Worm (Caenorhabditis elegans) whole organism, L4 larva: ENCODE results near the gene R160.4.

Experiments used
- F10B5.3 ChIP-seq: sonication (generic microtip); optimal IDR thresholded peaks from 2 replicates; lab custom pipeline; 2016; ENCODE audit warnings: mild to moderate bottlenecking, missing genetic modification characterization, missing compliant biosample characterization
- F26F4.8 ChIP-seq: fragments of 200-800 bp; sonication (Bioruptor generic); conservative IDR thresholded peaks from 2 replicates; pipeline ENCODE4 v1.3.6; 2022; ENCODE audit warnings: missing genetic modification characterization, missing compliant biosample characterization
- F37D6.2 ChIP-seq: sonication (generic microtip); optimal IDR thresholded peaks from 2 replicates; lab custom pipeline; 2016; ENCODE audit warnings: mild to moderate bottlenecking, missing genetic modification characterization, missing compliant biosample characterization
- F49E8.2 ChIP-seq: sonication (generic microtip); optimal IDR thresholded peaks from 2 replicates; lab custom pipeline; 2016; ENCODE audit warnings: missing compliant biosample characterization, mild to moderate bottlenecking, missing genetic modification characterization, borderline replicate concordance
- T26A8.4 ChIP-seq: fragments of 200-800 bp; sonication (Bioruptor generic); IDR thresholded peaks from 2 replicates; pipeline ENCODE4 v1.3.6; 2022; ENCODE audit warnings: missing genetic modification characterization, missing compliant biosample characterization
- Y75B8A.6 ChIP-seq: fragments of 200-800 bp; sonication (Bioruptor generic); IDR thresholded peaks from 2 replicates; pipeline ENCODE4 v1.3.6; 2022; ENCODE audit warnings: missing genetic modification reagents, missing genetic modification characterization, missing compliant biosample characterization
- aha-1 ChIP-seq: fragments of 150-350 bp; peaks from one replicate; lab custom pipeline; 2014; ENCODE audit warnings: missing biosample characterization, missing genetic modification characterization
- arid-1 ChIP-seq: fragments of 200-800 bp; sonication (Bioruptor generic); conservative IDR thresholded peaks from 2 replicates; pipeline ENCODE4 v1.3.6; 2022; ENCODE audit warnings: missing genetic modification reagents, missing genetic modification characterization, missing compliant biosample characterization
- cey-2 ChIP-seq: sonication (generic microtip); optimal IDR thresholded peaks from 3 replicates; lab custom pipeline; 2017; ENCODE audit warnings: missing genetic modification characterization, mild to moderate bottlenecking, missing compliant biosample characterization, antibody characterized with exemption, borderline replicate concordance; ENCODE audit not compliant: insufficient read depth
- ctbp-1 ChIP-seq: fragments of 200-800 bp; sonication (Bioruptor generic); IDR thresholded peaks from 2 replicates; pipeline ENCODE4 v1.3.6; 2022; ENCODE audit warnings: missing genetic modification reagents, missing genetic modification characterization, missing compliant biosample characterization
- daf-8 ChIP-seq: fragments of 200-800 bp; sonication (Bioruptor generic); IDR thresholded peaks from 2 replicates; pipeline ENCODE4 v1.3.6; 2022; ENCODE audit warnings: missing genetic modification characterization, missing compliant biosample characterization
- dmd-8 ChIP-seq: fragments of 200-800 bp; sonication (Bioruptor generic); IDR thresholded peaks from 2 replicates; pipeline ENCODE4 v1.3.6; 2022; ENCODE audit warnings: missing genetic modification characterization, missing compliant biosample characterization
- fkh-10 ChIP-seq: fragments of 150-350 bp; optimal IDR thresholded peaks from 2 replicates; lab custom pipeline; 2014; ENCODE audit warnings: missing biosample characterization, missing genetic modification reagents, missing genetic modification characterization
- fos-1 ChIP-seq: fragments of 150-350 bp; optimal IDR thresholded peaks from 2 replicates; lab custom pipeline; 2014; ENCODE audit warnings: missing biosample characterization, missing genetic modification characterization
- hlh-11 ChIP-seq: fragments of 200-800 bp; sonication (Bioruptor generic); optimal IDR thresholded peaks from 2 replicates; lab custom pipeline; 2018; ENCODE audit warnings: mild to moderate bottlenecking, missing genetic modification characterization, missing compliant biosample characterization
- hlh-30 ChIP-seq: sonication (generic microtip); optimal IDR thresholded peaks from 2 replicates; lab custom pipeline; 2017; ENCODE audit warnings: antibody characterized with exemption, mild to moderate bottlenecking, missing genetic modification characterization, missing compliant biosample characterization; ENCODE audit not compliant: insufficient read depth
- lin-13 ChIP-seq: fragments of 150-350 bp; optimal IDR thresholded peaks from 2 replicates; lab custom pipeline; 2014; ENCODE audit warnings: missing biosample characterization, missing genetic modification reagents, missing genetic modification characterization
- lin-38 ChIP-seq: fragments of 200-800 bp; sonication (Bioruptor generic); IDR thresholded peaks from 2 replicates; pipeline ENCODE4 v1.3.6; 2022; ENCODE audit warnings: missing genetic modification reagents, missing genetic modification characterization, missing compliant biosample characterization
- lin-39 ChIP-seq: fragments of 150-350 bp; optimal IDR thresholded peaks from 2 replicates; lab custom pipeline; 2014; ENCODE audit warnings: missing biosample characterization, missing genetic modification reagents, missing genetic modification characterization
- madf-5 ChIP-seq, 2 experiments: fragments of 200-800 bp; sonication (Bioruptor generic); IDR thresholded peaks; 2 replicates each; pipeline ENCODE4 v1.3.6; 2022; ENCODE audit warnings: missing compliant biosample characterization in 2 of 2, missing genetic modification characterization in 2 of 2
- mdl-1 ChIP-seq, 2 experiments: fragments of 150-350 bp in 1 of 2; sonication (generic microtip) in 1 of 2; optimal IDR thresholded peaks; 2 replicates each; lab custom pipeline; 2014 to 2017; ENCODE audit warnings: missing biosample characterization in 2 of 2, missing genetic modification characterization in 2 of 2
- mdt-29 ChIP-seq: fragments of 200-800 bp; sonication (Bioruptor generic); IDR thresholded peaks from 2 replicates; pipeline ENCODE4 v1.3.6; 2022; ENCODE audit warnings: missing genetic modification reagents, missing genetic modification characterization, missing compliant biosample characterization
- mep-1 ChIP-seq: fragments of 150-350 bp; sonication (generic microtip); optimal IDR thresholded peaks from 3 replicates; lab custom pipeline; 2014; ENCODE audit warnings: missing biosample characterization, missing genetic modification characterization
- mes-2 ChIP-seq: sonication (generic microtip); optimal IDR thresholded peaks from 2 replicates; lab custom pipeline; 2016; ENCODE audit warnings: missing genotype, mild to moderate bottlenecking, missing genetic modification characterization, missing compliant biosample characterization; ENCODE audit not compliant: poor library complexity, severe bottlenecking
- nhr-25 ChIP-seq: sonication (generic microtip); optimal IDR thresholded peaks from 2 replicates; lab custom pipeline; 2017; ENCODE audit warnings: missing genetic modification characterization, mild to moderate bottlenecking, missing compliant biosample characterization, antibody characterized with exemption, moderate library complexity, borderline replicate concordance; ENCODE audit not compliant: insufficient read depth
- nhr-28 ChIP-seq: fragments of 150-350 bp; optimal IDR thresholded peaks from 2 replicates; lab custom pipeline; 2014; ENCODE audit warnings: missing biosample characterization, missing genetic modification characterization
- nhr-41 ChIP-seq: fragments of 200-800 bp; sonication (Bioruptor generic); IDR thresholded peaks from 2 replicates; pipeline ENCODE4 v1.3.6; 2022; ENCODE audit warnings: missing genetic modification reagents, missing genetic modification characterization, missing compliant biosample characterization
- pqm-1 ChIP-seq: sonication (generic microtip); optimal IDR thresholded peaks from 2 replicates; lab custom pipeline; 2017; ENCODE audit warnings: missing biosample characterization, missing genetic modification characterization
- set-16 ChIP-seq: fragments of 200-800 bp; sonication (Bioruptor generic); IDR thresholded peaks from 2 replicates; pipeline ENCODE4 v1.3.6; 2022; ENCODE audit warnings: missing genetic modification reagents, missing genetic modification characterization, missing compliant biosample characterization
- snpc-1.2 ChIP-seq: fragments of 200-800 bp; sonication (Bioruptor generic); IDR thresholded peaks from 2 replicates; pipeline ENCODE4 v1.3.6; 2022; ENCODE audit warnings: missing genetic modification reagents, missing genetic modification characterization, missing compliant biosample characterization
- snpc-4 ChIP-seq: fragments of 150-350 bp; optimal IDR thresholded peaks from 2 replicates; lab custom pipeline; 2014; ENCODE audit warnings: missing biosample characterization, missing genetic modification characterization
- spr-1 ChIP-seq: sonication (generic microtip); optimal IDR thresholded peaks from 2 replicates; lab custom pipeline; 2016; ENCODE audit warnings: mild to moderate bottlenecking, missing genetic modification characterization, missing compliant biosample characterization
- unc-130 ChIP-seq: sonication (generic microtip); optimal IDR thresholded peaks from 2 replicates; lab custom pipeline; 2016; ENCODE audit warnings: missing genetic modification reagents, missing genetic modification characterization, missing compliant biosample characterization
- unc-62 ChIP-seq, 3 experiments: fragments of 150-350 bp in 1 of 3; sonication (generic microtip); optimal IDR thresholded peaks in 2 of 3; peaks in 1 of 3; 1 replicate in 1 of 3; 2 replicates in 2 of 3; lab custom pipeline; 2014 to 2017; ENCODE audit warnings: missing biosample characterization in 3 of 3, missing genetic modification characterization in 3 of 3, missing genetic modification reagents in 3 of 3, missing genotype in 1 of 3

R160.4 gene

DNA sequence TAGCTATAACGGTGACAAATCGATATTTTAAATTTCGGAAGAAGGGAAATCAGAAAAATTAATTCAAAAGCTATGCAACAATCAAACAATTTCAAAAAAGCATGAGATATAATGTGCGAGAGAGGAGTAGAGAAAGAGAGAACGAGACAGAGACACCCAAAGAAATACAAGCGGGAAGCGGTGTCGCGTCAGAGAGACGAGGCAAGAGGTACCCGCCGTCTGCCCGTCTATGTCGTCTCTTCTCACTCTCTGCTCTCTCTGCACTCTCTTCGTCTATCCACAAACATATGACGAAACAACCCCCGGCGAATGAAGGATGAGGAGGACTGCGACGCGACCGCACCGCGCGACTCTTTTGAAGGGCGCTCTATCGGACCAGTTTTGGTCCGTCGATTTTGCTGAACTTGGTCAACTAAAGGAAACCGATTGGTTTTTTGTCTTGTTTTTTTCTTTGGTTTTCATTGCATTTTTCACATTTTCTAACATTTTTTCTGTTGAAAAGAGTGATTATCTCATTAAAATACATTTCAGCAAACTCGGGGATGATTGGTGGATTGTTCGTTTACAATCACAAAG lies 20.2 kb upstream of the R160.4 start, which contains the start of gene dpy-23 (continued):
- TF ChIP-seq nhr-41 (GFP tag; lab: Robert Waterston, UW): peak; percentile 49; the same call in 1 of the 2 replicates
- TF ChIP-seq mes-2 (tag; lab: Kevin White, UChicago): peak; percentile 82
- peak; percentile 82 for TF ChIP-seq T26A8.4
- TF ChIP-seq Y75B8A.6: no peak
- TF ChIP-seq mdt-29 (GFP tag; lab: Robert Waterston, UW): 0 out of 2 replicates have a peak, but pooled peaks have one; percentile 41
- TF ChIP-seq F49E8.2 (tag; lab: Kevin White, UChicago): no peak
- peak; percentile 99 for TF ChIP-seq aha-1 (tag; lab: Kevin White, UChicago)
- TF ChIP-seq daf-8 (GFP tag; lab: Robert Waterston, UW): no peak
- TF ChIP-seq fkh-10 (GFP tag; lab: Kevin White, UChicago): peak; percentile 70
- peak; percentile 90 for TF ChIP-seq arid-1 (GFP tag; lab: Robert Waterston, UW)
- TF ChIP-seq cey-2 (tag; lab: Kevin White, UChicago): no peak
- peak; percentile 0 for TF ChIP-seq F10B5.3
- peak; percentile 60 for TF ChIP-seq lin-38 (GFP tag; lab: Robert Waterston, UW)
- no peak for TF ChIP-seq dmd-8 (GFP tag; lab: Robert Waterston, UW)
- TF ChIP-seq mep-1 (tag; lab: Kevin White, UChicago): peak; percentile 97
- TF ChIP-seq madf-5 (GFP tag; IDR thresholded peaks at IDR 0.05; lab: Robert Waterston, UW): no peak
- TF ChIP-seq hlh-11 (tag; lab: Kevin White, UChicago): peak; percentile 98
- peak; percentile 94 for TF ChIP-seq ctbp-1 (GFP tag; lab: Robert Waterston, UW)
- peak; percentile 84 for TF ChIP-seq F37D6.2 (tag; lab: Kevin White, UChicago)
- no peak for TF ChIP-seq unc-130 (GFP tag; lab: Kevin White, UChicago)
- peak; percentile 54 for TF ChIP-seq spr-1 (tag; lab: Kevin White, UChicago)
- no peak for TF ChIP-seq F26F4.8 (GFP tag; lab: Robert Waterston, UW)
- peak; percentile 91 for TF ChIP-seq lin-13 (GFP tag; lab: Kevin White, UChicago)
- no peak for TF ChIP-seq snpc-1.2 (GFP tag; lab: Robert Waterston, UW)
- TF ChIP-seq lin-39: no peak
- no peak for TF ChIP-seq fos-1
- no peak for TF ChIP-seq snpc-4 (tag; lab: Kevin White, UChicago)

DNA sequence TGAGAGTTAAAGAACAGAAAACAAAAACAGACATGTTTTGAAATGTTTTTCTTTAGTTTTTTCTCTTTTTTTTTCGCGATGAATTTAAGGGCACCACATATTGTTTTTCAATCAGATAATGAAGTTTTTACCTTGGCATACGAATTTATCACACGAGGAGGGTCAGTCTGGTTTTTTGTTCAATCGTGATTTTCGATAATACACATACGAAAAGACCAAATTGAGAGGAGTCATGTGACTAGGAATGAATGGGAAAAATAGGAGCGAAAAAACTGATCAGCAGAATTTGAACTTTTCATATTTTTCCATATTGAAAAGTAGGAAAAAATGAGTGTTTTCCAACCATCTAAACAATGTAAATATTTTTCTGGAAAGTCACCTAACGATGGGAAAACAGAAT lies 17.8 kb upstream of the R160.4 start:
- TF ChIP-seq hlh-30 (peak; percentile 69), nhr-28 (tag; lab: Kevin White, UChicago) (peak; percentile 4), nhr-25 (no peak), mdl-1 (tag; optimal IDR thresholded peaks at IDR 0.05; lab: Kevin White, UChicago) (peak in 1 of 2 experiments; percentile 5)
- TF ChIP-seq, all 104 proteins: peak for 3

DNA sequence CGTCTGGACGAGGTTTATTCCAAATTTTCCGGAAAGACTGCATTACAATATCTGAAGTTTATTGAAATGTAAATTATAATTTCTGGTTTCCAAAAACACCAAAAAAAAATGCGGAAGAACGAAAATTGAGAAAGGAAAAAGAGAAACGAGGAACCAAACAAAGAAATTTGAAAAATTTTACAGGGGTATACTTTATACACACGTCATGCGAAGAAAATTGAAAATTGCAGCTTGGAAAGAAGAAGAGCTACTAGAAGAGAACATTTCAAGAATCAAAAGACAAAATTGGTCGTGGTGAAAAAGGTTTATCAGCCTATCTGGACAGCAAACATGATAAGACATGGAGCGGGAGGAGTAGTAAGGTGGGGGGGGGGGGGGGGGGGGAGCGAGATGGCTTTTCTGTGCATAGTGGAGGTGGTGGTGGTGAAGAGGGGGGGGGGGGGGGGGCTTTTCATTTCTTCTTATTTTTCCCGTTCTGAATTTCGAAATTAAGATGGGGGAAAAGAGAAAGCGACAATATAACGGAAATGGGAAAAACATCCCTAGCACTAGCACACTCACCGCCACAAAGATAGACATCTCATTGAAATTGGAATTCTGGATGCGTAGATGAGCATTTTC lies 14.7 kb upstream of the R160.4 start, which contains the start of gene lst-2:
lst-2 (minus strand) TSS at position 51 of the 621 bp plus-strand sequence.
- TF ChIP-seq pqm-1 (tag; lab: Kevin White, UChicago) (peak; percentile 1), set-16 (GFP tag; lab: Robert Waterston, UW) (peak; percentile 77), unc-62 (GFP tag; optimal IDR thresholded peaks at IDR 0.05 in 1 of 2; lab: Kevin White, UChicago) (peak in 1 of 2 experiments; percentile 8), unc-62 (tag; optimal IDR thresholded peaks at IDR 0.05; lab: Kevin White, UChicago) (no peak), F37D6.2 (tag; lab: Kevin White, UChicago) (no peak), hlh-11 (tag; lab: Kevin White, UChicago) (peak; percentile 6)
